Worm (Caenorhabditis elegans): Measurements from ENCODE around the gene F48G7.7.

DNA sequence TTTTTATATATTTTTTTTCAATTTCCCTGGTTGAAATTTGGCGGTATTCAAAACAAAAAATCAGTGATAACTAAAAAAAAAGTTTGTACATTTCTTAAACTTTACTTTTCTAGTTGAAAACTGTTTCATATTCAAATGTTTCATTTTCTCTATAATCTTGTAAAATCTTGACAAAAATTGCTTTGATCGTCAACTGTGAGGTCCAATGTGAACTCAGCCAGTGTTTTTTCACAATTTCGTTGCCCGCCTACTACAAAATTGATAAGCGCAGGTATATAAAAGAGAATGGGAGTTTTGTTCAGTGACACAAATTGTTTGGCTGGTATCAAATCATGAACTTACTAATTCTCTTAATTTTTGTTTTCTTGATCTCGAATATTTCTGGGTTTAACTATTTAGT lies 20.7 kb upstream of the F48G7.7 start, which contains the start of gene ugt-42:
- TF ChIP-seq tbx-37 (GFP tag; conservative IDR thresholded peaks at IDR 0.05) (no peak), hmbx-1 (tag; optimal IDR thresholded peaks at IDR 0.05) (no peak)

All from whole organism, early embryonic.